Worm (Caenorhabditis elegans) whole organism, L2 larva: ENCODE data around the gene inx-5.

Experiments used
- F13H6.1 ChIP-seq: sonication (generic microtip); optimal IDR thresholded peaks from 2 replicates; lab custom pipeline; 2016; ENCODE audit warnings: missing genetic modification characterization, missing compliant biosample characterization
- R02D3.7 ChIP-seq: fragments of 150-350 bp; optimal IDR thresholded peaks from 2 replicates; lab custom pipeline; 2014; ENCODE audit warnings: missing biosample characterization, missing genetic modification characterization
- ZK546.5 ChIP-seq: sonication (generic microtip); optimal IDR thresholded peaks from 2 replicates; lab custom pipeline; 2017; ENCODE audit warnings: missing biosample characterization, missing genetic modification characterization
- aly-2 ChIP-seq: fragments of 150-350 bp; optimal IDR thresholded peaks from 2 replicates; lab custom pipeline; 2014; ENCODE audit warnings: missing biosample characterization, missing genetic modification characterization
- blmp-1 ChIP-seq: sonication (generic microtip); optimal IDR thresholded peaks from 2 replicates; lab custom pipeline; 2017; ENCODE audit warnings: missing genetic modification characterization, mild to moderate bottlenecking, missing compliant biosample characterization, antibody characterized with exemption, moderate library complexity; ENCODE audit not compliant: insufficient read depth
- ceh-16 ChIP-seq: fragments of 150-350 bp; optimal IDR thresholded peaks from 2 replicates; lab custom pipeline; 2014; ENCODE audit warnings: missing biosample characterization, missing genetic modification characterization
- ceh-82 ChIP-seq: fragments of 150-350 bp; optimal IDR thresholded peaks from 2 replicates; lab custom pipeline; 2014; ENCODE audit warnings: missing biosample characterization, missing genetic modification characterization
- crh-2 ChIP-seq: sonication (generic microtip); optimal IDR thresholded peaks from 2 replicates; lab custom pipeline; 2017; ENCODE audit warnings: missing biosample characterization, missing genetic modification characterization
- dmd-4 ChIP-seq: sonication (generic microtip); optimal IDR thresholded peaks from 2 replicates; lab custom pipeline; 2017; ENCODE audit warnings: missing biosample characterization, missing genetic modification characterization
- egl-27 ChIP-seq: sonication (generic microtip); optimal IDR thresholded peaks from 3 replicates; lab custom pipeline; 2017; ENCODE audit warnings: missing biosample characterization, missing genetic modification reagents, missing genetic modification characterization
- elt-1 ChIP-seq: fragments of 150-350 bp; optimal IDR thresholded peaks from 2 replicates; lab custom pipeline; 2014; ENCODE audit warnings: missing biosample characterization, missing genetic modification characterization
- elt-3 ChIP-seq: sonication (generic microtip); optimal IDR thresholded peaks from 2 replicates; lab custom pipeline; 2017; ENCODE audit warnings: missing biosample characterization, missing genetic modification characterization
- fos-1 ChIP-seq: fragments of 150-350 bp; optimal IDR thresholded peaks from 2 replicates; lab custom pipeline; 2014; ENCODE audit warnings: missing biosample characterization, missing genetic modification characterization
- gmeb-1 ChIP-seq: fragments of 150-350 bp; optimal IDR thresholded peaks from 2 replicates; lab custom pipeline; 2014; ENCODE audit warnings: missing biosample characterization, missing genetic modification characterization
- lin-11 ChIP-seq: fragments of 150-350 bp; sonication (generic microtip); optimal IDR thresholded peaks from 2 replicates; lab custom pipeline; 2014; ENCODE audit warnings: missing biosample characterization, missing genetic modification characterization, inconsistent platforms, mixed read lengths
- lin-13 ChIP-seq: fragments of 150-350 bp; optimal IDR thresholded peaks from 2 replicates; lab custom pipeline; 2014; ENCODE audit warnings: missing biosample characterization, missing genetic modification reagents, missing genetic modification characterization
- lin-39 ChIP-seq: fragments of 150-350 bp; optimal IDR thresholded peaks from 2 replicates; lab custom pipeline; 2014; ENCODE audit warnings: missing biosample characterization, missing genetic modification reagents, missing genetic modification characterization
- lsy-2 ChIP-seq, 2 experiments: fragments of 150-350 bp in 1 of 2; sonication (generic microtip) in 1 of 2; optimal IDR thresholded peaks; 2 replicates each; lab custom pipeline; 2014 to 2017; ENCODE audit warnings: missing biosample characterization in 2 of 2, missing genetic modification characterization in 2 of 2
- mab-5 ChIP-seq: fragments of 150-350 bp; optimal IDR thresholded peaks from 2 replicates; lab custom pipeline; 2014; ENCODE audit warnings: missing biosample characterization, missing genetic modification characterization
- mbf-1 ChIP-seq: sonication (generic microtip); optimal IDR thresholded peaks from 2 replicates; lab custom pipeline; 2017; ENCODE audit warnings: missing biosample characterization, missing genetic modification characterization
- mdl-1 ChIP-seq, 2 experiments: fragments of 150-350 bp in 1 of 2; sonication (generic microtip) in 1 of 2; optimal IDR thresholded peaks; 2 replicates each; lab custom pipeline; 2017; ENCODE audit warnings: missing biosample characterization in 2 of 2, missing genetic modification characterization in 2 of 2
- nhr-11 ChIP-seq: fragments of 150-350 bp; optimal IDR thresholded peaks from 2 replicates; lab custom pipeline; 2014; ENCODE audit warnings: missing biosample characterization, missing genetic modification characterization
- nhr-129 ChIP-seq: fragments of 150-350 bp; optimal IDR thresholded peaks from 2 replicates; lab custom pipeline; 2014; ENCODE audit warnings: missing biosample characterization, missing genetic modification characterization
- nhr-21 ChIP-seq: fragments of 150-350 bp; optimal IDR thresholded peaks from 2 replicates; lab custom pipeline; 2014; ENCODE audit warnings: missing biosample characterization, missing genetic modification characterization
- nhr-23 ChIP-seq: fragments of 150-350 bp; optimal IDR thresholded peaks from 2 replicates; lab custom pipeline; 2014; ENCODE audit warnings: missing biosample characterization, missing genetic modification reagents, missing genetic modification characterization
- nhr-237 ChIP-seq: fragments of 150-350 bp; optimal IDR thresholded peaks from 2 replicates; lab custom pipeline; 2014; ENCODE audit warnings: missing biosample characterization, missing genetic modification characterization
- nhr-25 ChIP-seq: fragments of 150-350 bp; sonication (generic microtip); optimal IDR thresholded peaks from 3 replicates; lab custom pipeline; 2014; ENCODE audit warnings: missing biosample characterization, missing genetic modification characterization
- nhr-77 ChIP-seq: fragments of 150-350 bp; optimal IDR thresholded peaks from 2 replicates; lab custom pipeline; 2014; ENCODE audit warnings: missing biosample characterization, missing genetic modification characterization
- peb-1 ChIP-seq: fragments of 150-350 bp; optimal IDR thresholded peaks from 2 replicates; lab custom pipeline; 2014; ENCODE audit warnings: missing biosample characterization, missing genetic modification characterization
- sem-4 ChIP-seq: fragments of 150-350 bp; optimal IDR thresholded peaks from 2 replicates; lab custom pipeline; 2014; ENCODE audit warnings: missing biosample characterization, missing genetic modification reagents, missing genetic modification characterization
- snpc-4 ChIP-seq: fragments of 150-350 bp; optimal IDR thresholded peaks from 2 replicates; lab custom pipeline; 2014; ENCODE audit warnings: missing biosample characterization, missing genetic modification characterization
- unc-62 ChIP-seq: fragments of 150-350 bp; optimal IDR thresholded peaks from 2 replicates; lab custom pipeline; 2014; ENCODE audit warnings: missing biosample characterization, missing genetic modification reagents, missing genetic modification characterization
- zag-1 ChIP-seq: fragments of 150-350 bp; optimal IDR thresholded peaks from 2 replicates; lab custom pipeline; 2014; ENCODE audit warnings: missing biosample characterization, missing genetic modification characterization
- ztf-1 ChIP-seq: fragments of 200-800 bp; sonication (Bioruptor generic); conservative IDR thresholded peaks from 2 replicates; pipeline ENCODE4 v1.3.6; 2022; ENCODE audit warnings: missing genetic modification characterization, missing compliant biosample characterization
- ztf-11 ChIP-seq: sonication (generic microtip); optimal IDR thresholded peaks from 2 replicates; lab custom pipeline; 2017; ENCODE audit warnings: missing biosample characterization, missing genetic modification characterization
- ztf-4 ChIP-seq: fragments of 150-350 bp; optimal IDR thresholded peaks from 2 replicates; lab custom pipeline; 2014; ENCODE audit warnings: missing biosample characterization, missing genetic modification characterization

Gene inx-5

ce11 chrX:8274869-8275268, 27.3 kb downstream of the inx-5 start, which contains the start of gene ksr-1:
Gene ksr-1 (plus strand): TSS chrX:8275169.
- TF ChIP-seq nhr-237 (no peak), ceh-16 (no peak), elt-1 (tag; lab: Kevin White, UChicago) (no peak), fos-1 (tag; lab: Kevin White, UChicago) (no peak), mdl-1 (tag; optimal IDR thresholded peaks at IDR 0.05; lab: Kevin White, UChicago) (no peak), nhr-25 (tag; lab: Kevin White, UChicago) (no peak), crh-2 (tag; lab: Kevin White, UChicago) (no peak), dmd-4 (tag; lab: Kevin White, UChicago) (no peak), sem-4 (no peak), egl-27 (no peak), peb-1 (tag; lab: Kevin White, UChicago) (no peak), mbf-1 (tag; lab: Kevin White, UChicago) (no peak), nhr-21 (tag; lab: Kevin White, UChicago) (no peak), ztf-11 (tag; lab: Kevin White, UChicago) (no peak), lin-11 (tag; lab: Kevin White, UChicago) (no peak), nhr-77 (no peak), lsy-2 (tag; optimal IDR thresholded peaks at IDR 0.05; lab: Kevin White, UChicago) (no peak), R02D3.7 (tag; lab: Kevin White, UChicago) (no peak), lin-13 (GFP tag; lab: Kevin White, UChicago) (no peak), elt-3 (tag; lab: Kevin White, UChicago) (no peak)

- no peak for TF ChIP-seq egl-27
- no peak for TF ChIP-seq ztf-4 (tag; lab: Kevin White, UChicago)
- no peak for TF ChIP-seq nhr-23 (tag; lab: Kevin White, UChicago)
- TF ChIP-seq crh-2 (tag; lab: Kevin White, UChicago), result no peak
- no peak for TF ChIP-seq nhr-21 (tag; lab: Kevin White, UChicago)
- TF ChIP-seq unc-62 (GFP tag; lab: Kevin White, UChicago), result no peak
- no peak for TF ChIP-seq lin-11 (tag; lab: Kevin White, UChicago)
- TF ChIP-seq mdl-1 (tag; optimal IDR thresholded peaks at IDR 0.05; lab: Kevin White, UChicago), result no peak
- TF ChIP-seq aly-2 (tag; lab: Kevin White, UChicago), result no peak
- no peak for TF ChIP-seq sem-4
- TF ChIP-seq ceh-82 (tag; lab: Kevin White, UChicago), result no peak
- TF ChIP-seq dmd-4 (tag; lab: Kevin White, UChicago), result no peak
- no peak for TF ChIP-seq fos-1 (tag; lab: Kevin White, UChicago)
- TF ChIP-seq peb-1 (tag; lab: Kevin White, UChicago), result no peak
- no peak for TF ChIP-seq mab-5 (tag; lab: Kevin White, UChicago)
- no peak for TF ChIP-seq zag-1
- no peak for TF ChIP-seq gmeb-1 (tag; lab: Kevin White, UChicago)
- no peak for TF ChIP-seq ztf-11 (tag; lab: Kevin White, UChicago)
- TF ChIP-seq lin-39 (tag; lab: Kevin White, UChicago), result no peak
Observed at ce11 chrX:8273496-8273895, 28.7 kb downstream of the inx-5 start.

- TF ChIP-seq ztf-1 (GFP tag; lab: Robert Waterston, UW), result no peak
- no peak for TF ChIP-seq peb-1 (tag; lab: Kevin White, UChicago)
- TF ChIP-seq, all 48 proteins: peak for 0
Observed at ce11 chrX:8270971-8271553, 31.1 kb downstream of the inx-5 start, which contains the start of gene cutl-29. Gene cutl-29 (minus strand): TSS chrX:8271021.

- TF ChIP-seq fos-1 (tag; lab: Kevin White, UChicago) (no peak), ZK546.5 (tag; lab: Kevin White, UChicago) (no peak), crh-2 (tag; lab: Kevin White, UChicago) (no peak), sem-4 (no peak), lin-11 (tag; lab: Kevin White, UChicago) (no peak), nhr-23 (tag; lab: Kevin White, UChicago) (no peak), nhr-11 (tag; lab: Kevin White, UChicago) (no peak), nhr-77 (no peak), ceh-82 (tag; lab: Kevin White, UChicago) (no peak), lin-13 (GFP tag; lab: Kevin White, UChicago) (no peak), nhr-129 (tag; lab: Kevin White, UChicago) (no peak), F13H6.1 (tag; lab: Kevin White, UChicago) (no peak), snpc-4 (tag; lab: Kevin White, UChicago) (no peak), dmd-4 (tag; lab: Kevin White, UChicago) (no peak), elt-3 (tag; lab: Kevin White, UChicago) (no peak), ztf-1 (GFP tag; lab: Robert Waterston, UW) (no peak), blmp-1 (tag; lab: Kevin White, UChicago) (no peak), unc-62 (GFP tag; lab: Kevin White, UChicago) (no peak), ztf-4 (tag; lab: Kevin White, UChicago) (no peak)
- TF ChIP-seq, all 48 proteins: peak for 0
Observed at ce11 chrX:8268083-8268482, 34.1 kb downstream of the inx-5 start.
